Worm (Caenorhabditis elegans): Measurements from ENCODE around the gene F16B4.7.

DNA sequence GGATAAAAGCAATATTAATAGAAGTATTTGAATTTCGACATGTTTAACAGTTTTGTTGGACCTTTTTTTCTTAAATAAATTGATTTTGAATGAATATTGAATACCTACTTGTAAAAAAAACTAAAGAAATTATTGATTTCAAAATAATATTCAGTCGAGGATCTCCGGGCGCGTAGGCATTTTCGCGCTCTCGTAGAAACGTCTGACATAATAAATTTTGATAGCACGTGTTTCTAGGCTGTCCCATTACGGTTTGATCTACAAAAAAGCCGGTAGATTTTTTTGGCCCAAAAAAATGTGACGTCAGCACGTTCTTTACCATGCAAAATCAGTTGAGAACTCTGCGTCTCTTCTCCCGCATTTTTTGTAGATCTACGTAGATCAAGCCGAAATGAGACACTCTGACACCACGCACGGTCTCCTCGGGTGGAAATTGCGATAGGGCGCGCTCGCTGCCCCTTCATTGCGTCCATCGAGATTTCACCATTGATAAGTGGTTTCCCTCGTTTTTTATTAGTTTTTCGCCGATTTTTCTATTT, 9.1 kb downstream of the F16B4.7 start:
- no peak for TF ChIP-seq dao-5 (tag; optimal IDR thresholded peaks at IDR 0.05)
- TF ChIP-seq W03F9.2 (tag; optimal IDR thresholded peaks at IDR 0.05): no peak
- no peak for TF ChIP-seq him-1 (tag; optimal IDR thresholded peaks at IDR 0.05)
